Worm (Caenorhabditis elegans) whole organism, L2 larva: ENCODE results near the gene F02E8.4.

ENCODE experiments used
- C34F6.9 ChIP-seq: fragments of 150-350 bp; optimal IDR thresholded peaks from 2 replicates; lab custom pipeline; 2014; ENCODE audit warnings: missing biosample characterization, missing genetic modification characterization
- F13H6.1 ChIP-seq: sonication (generic microtip); optimal IDR thresholded peaks from 2 replicates; lab custom pipeline; 2016; ENCODE audit warnings: missing genetic modification characterization, missing compliant biosample characterization
- R02D3.7 ChIP-seq: fragments of 150-350 bp; optimal IDR thresholded peaks from 2 replicates; lab custom pipeline; 2014; ENCODE audit warnings: missing biosample characterization, missing genetic modification characterization
- ZK546.5 ChIP-seq: sonication (generic microtip); optimal IDR thresholded peaks from 2 replicates; lab custom pipeline; 2017; ENCODE audit warnings: missing biosample characterization, missing genetic modification characterization
- aly-2 ChIP-seq: fragments of 150-350 bp; optimal IDR thresholded peaks from 2 replicates; lab custom pipeline; 2014; ENCODE audit warnings: missing biosample characterization, missing genetic modification characterization
- ama-1 ChIP-seq: fragments of 150-350 bp; optimal IDR thresholded peaks from 2 replicates; lab custom pipeline; 2018; ENCODE audit warnings: inconsistent platforms
- blmp-1 ChIP-seq: sonication (generic microtip); optimal IDR thresholded peaks from 2 replicates; lab custom pipeline; 2017; ENCODE audit warnings: missing genetic modification characterization, mild to moderate bottlenecking, missing compliant biosample characterization, antibody characterized with exemption, moderate library complexity; ENCODE audit not compliant: insufficient read depth
- ceh-16 ChIP-seq: fragments of 150-350 bp; optimal IDR thresholded peaks from 2 replicates; lab custom pipeline; 2014; ENCODE audit warnings: missing biosample characterization, missing genetic modification characterization
- ceh-82 ChIP-seq: fragments of 150-350 bp; optimal IDR thresholded peaks from 2 replicates; lab custom pipeline; 2014; ENCODE audit warnings: missing biosample characterization, missing genetic modification characterization
- crh-2 ChIP-seq: sonication (generic microtip); optimal IDR thresholded peaks from 2 replicates; lab custom pipeline; 2017; ENCODE audit warnings: missing biosample characterization, missing genetic modification characterization
- dmd-4 ChIP-seq: sonication (generic microtip); optimal IDR thresholded peaks from 2 replicates; lab custom pipeline; 2017; ENCODE audit warnings: missing biosample characterization, missing genetic modification characterization
- egl-27 ChIP-seq: sonication (generic microtip); optimal IDR thresholded peaks from 3 replicates; lab custom pipeline; 2017; ENCODE audit warnings: missing biosample characterization, missing genetic modification reagents, missing genetic modification characterization
- elt-3 ChIP-seq: sonication (generic microtip); optimal IDR thresholded peaks from 2 replicates; lab custom pipeline; 2017; ENCODE audit warnings: missing biosample characterization, missing genetic modification characterization
- fos-1 ChIP-seq: fragments of 150-350 bp; optimal IDR thresholded peaks from 2 replicates; lab custom pipeline; 2014; ENCODE audit warnings: missing biosample characterization, missing genetic modification characterization
- gmeb-1 ChIP-seq: fragments of 150-350 bp; optimal IDR thresholded peaks from 2 replicates; lab custom pipeline; 2014; ENCODE audit warnings: missing biosample characterization, missing genetic modification characterization
- lin-13 ChIP-seq: fragments of 150-350 bp; optimal IDR thresholded peaks from 2 replicates; lab custom pipeline; 2014; ENCODE audit warnings: missing biosample characterization, missing genetic modification reagents, missing genetic modification characterization
- lin-39 ChIP-seq: fragments of 150-350 bp; optimal IDR thresholded peaks from 2 replicates; lab custom pipeline; 2014; ENCODE audit warnings: missing biosample characterization, missing genetic modification reagents, missing genetic modification characterization
- mab-5 ChIP-seq: fragments of 150-350 bp; optimal IDR thresholded peaks from 2 replicates; lab custom pipeline; 2014; ENCODE audit warnings: missing biosample characterization, missing genetic modification characterization
- mbf-1 ChIP-seq: sonication (generic microtip); optimal IDR thresholded peaks from 2 replicates; lab custom pipeline; 2017; ENCODE audit warnings: missing biosample characterization, missing genetic modification characterization
- mdl-1 ChIP-seq, 2 experiments: fragments of 150-350 bp in 1 of 2; sonication (generic microtip) in 1 of 2; optimal IDR thresholded peaks; 2 replicates each; lab custom pipeline; 2017; ENCODE audit warnings: missing biosample characterization in 2 of 2, missing genetic modification characterization in 2 of 2
- nhr-11 ChIP-seq: fragments of 150-350 bp; optimal IDR thresholded peaks from 2 replicates; lab custom pipeline; 2014; ENCODE audit warnings: missing biosample characterization, missing genetic modification characterization
- nhr-12 ChIP-seq: fragments of 150-350 bp; optimal IDR thresholded peaks from 2 replicates; lab custom pipeline; 2014; ENCODE audit warnings: missing biosample characterization, missing genetic modification characterization
- nhr-129 ChIP-seq: fragments of 150-350 bp; optimal IDR thresholded peaks from 2 replicates; lab custom pipeline; 2014; ENCODE audit warnings: missing biosample characterization, missing genetic modification characterization
- nhr-21 ChIP-seq: fragments of 150-350 bp; optimal IDR thresholded peaks from 2 replicates; lab custom pipeline; 2014; ENCODE audit warnings: missing biosample characterization, missing genetic modification characterization
- nhr-237 ChIP-seq: fragments of 150-350 bp; optimal IDR thresholded peaks from 2 replicates; lab custom pipeline; 2014; ENCODE audit warnings: missing biosample characterization, missing genetic modification characterization
- nhr-25 ChIP-seq: fragments of 150-350 bp; sonication (generic microtip); optimal IDR thresholded peaks from 3 replicates; lab custom pipeline; 2014; ENCODE audit warnings: missing biosample characterization, missing genetic modification characterization
- nhr-6 ChIP-seq: fragments of 150-350 bp; optimal IDR thresholded peaks from 2 replicates; lab custom pipeline; 2014; ENCODE audit warnings: missing biosample characterization, missing genetic modification characterization
- nhr-77 ChIP-seq: fragments of 150-350 bp; optimal IDR thresholded peaks from 2 replicates; lab custom pipeline; 2014; ENCODE audit warnings: missing biosample characterization, missing genetic modification characterization
- sma-3 ChIP-seq: sonication (generic microtip); optimal IDR thresholded peaks from 2 replicates; lab custom pipeline; 2016; ENCODE audit warnings: missing genetic modification reagents, missing genetic modification characterization, missing compliant biosample characterization
- sma-9 ChIP-seq, 2 experiments: fragments of 150-350 bp in 1 of 2; sonication (generic microtip) in 1 of 2; optimal IDR thresholded peaks; 2 replicates each; lab custom pipeline; 2014 to 2016; ENCODE audit warnings: missing genetic modification characterization in 2 of 2, mild to moderate bottlenecking in 1 of 2, missing biosample characterization in 1 of 2, missing compliant biosample characterization in 1 of 2, missing genetic modification reagents in 1 of 2, moderate library complexity in 1 of 2
- snpc-4 ChIP-seq: fragments of 150-350 bp; optimal IDR thresholded peaks from 2 replicates; lab custom pipeline; 2014; ENCODE audit warnings: missing biosample characterization, missing genetic modification characterization
- unc-39 ChIP-seq: fragments of 150-350 bp; optimal IDR thresholded peaks from 2 replicates; lab custom pipeline; 2014; ENCODE audit warnings: missing biosample characterization, missing genetic modification characterization
- unc-55 ChIP-seq: fragments of 150-350 bp; sonication (generic microtip); optimal IDR thresholded peaks from 3 replicates; lab custom pipeline; 2014; ENCODE audit warnings: missing biosample characterization, missing genetic modification reagents, missing genetic modification characterization
- zag-1 ChIP-seq: fragments of 150-350 bp; optimal IDR thresholded peaks from 2 replicates; lab custom pipeline; 2014; ENCODE audit warnings: missing biosample characterization, missing genetic modification characterization
- ztf-4 ChIP-seq: fragments of 150-350 bp; optimal IDR thresholded peaks from 2 replicates; lab custom pipeline; 2014; ENCODE audit warnings: missing biosample characterization, missing genetic modification characterization

The F02E8.4 gene

DNA sequence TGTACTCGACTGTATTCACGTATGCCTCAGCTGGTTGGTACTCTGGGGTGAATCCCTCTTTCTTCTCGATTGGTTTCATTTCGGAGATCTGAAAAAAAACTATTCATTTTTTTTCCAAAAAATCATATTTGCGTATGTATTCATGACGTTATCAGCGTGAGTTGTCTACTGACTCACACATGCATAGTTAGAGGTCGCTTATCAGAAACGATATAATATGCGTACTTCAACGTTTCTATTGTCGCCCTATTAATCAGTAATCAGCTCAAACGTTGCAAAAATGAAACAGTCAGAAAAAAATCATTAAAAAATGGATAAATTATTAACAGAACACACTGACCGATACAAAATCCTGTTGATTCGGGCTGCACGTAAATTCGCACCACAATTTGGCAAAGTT is 24.6 kb downstream of the F02E8.4 start:
- TF ChIP-seq mab-5 (tag; lab: Kevin White, UChicago) = no peak
- no peak for TF ChIP-seq snpc-4
- peak; percentile 99 for TF ChIP-seq fos-1 (tag; lab: Kevin White, UChicago)
- no peak for TF ChIP-seq unc-39 (tag; lab: Kevin White, UChicago)
- TF ChIP-seq crh-2 (tag; lab: Kevin White, UChicago) = peak; percentile 41
- no peak for TF ChIP-seq ceh-16 (tag; lab: Kevin White, UChicago)
- no peak for TF ChIP-seq ZK546.5 (tag; lab: Kevin White, UChicago)
- TF ChIP-seq ama-1 (lab: Kevin White, UChicago) = no peak
- no peak for TF ChIP-seq lin-13 (GFP tag; lab: Kevin White, UChicago)
- no peak for TF ChIP-seq R02D3.7
- no peak for TF ChIP-seq sma-3 (GFP tag; lab: Kevin White, UChicago)

DNA sequence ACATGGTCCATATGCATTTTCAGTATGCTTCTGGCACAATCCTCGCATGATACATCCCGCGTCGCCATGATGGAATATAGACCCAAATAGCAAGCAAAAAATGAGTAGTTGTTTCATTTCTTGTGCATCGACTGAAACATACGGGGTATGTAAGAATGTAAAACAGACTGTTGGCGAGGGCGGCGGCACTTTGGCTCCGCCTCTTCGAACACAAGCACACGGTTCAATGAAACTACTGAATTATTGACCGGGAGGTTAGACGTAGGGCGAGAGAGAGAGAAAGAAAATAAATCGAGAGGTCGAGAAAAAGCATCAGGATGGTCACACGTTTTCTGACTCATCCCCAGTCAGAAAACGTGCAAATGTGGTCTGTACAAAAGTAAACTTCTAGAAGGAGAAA is 26.0 kb downstream of the F02E8.4 start:
- TF ChIP-seq zag-1 (no peak), dmd-4 (tag; lab: Kevin White, UChicago) (no peak), mdl-1 (tag; optimal IDR thresholded peaks at IDR 0.05; lab: Kevin White, UChicago) (no peak), sma-3 (GFP tag; lab: Kevin White, UChicago) (no peak), ceh-82 (tag; lab: Kevin White, UChicago) (no peak), crh-2 (tag; lab: Kevin White, UChicago) (no peak), mbf-1 (tag; lab: Kevin White, UChicago) (no peak), nhr-11 (no peak), sma-9 (GFP tag; optimal IDR thresholded peaks at IDR 0.05; lab: Kevin White, UChicago) (no peak), sma-9 (tag; optimal IDR thresholded peaks at IDR 0.05; lab: Kevin White, UChicago) (no peak), nhr-6 (tag; lab: Kevin White, UChicago) (no peak), ceh-16 (tag; lab: Kevin White, UChicago) (no peak), snpc-4 (no peak), egl-27 (tag; lab: Kevin White, UChicago) (no peak), ama-1 (lab: Kevin White, UChicago) (no peak), nhr-237 (tag; lab: Kevin White, UChicago) (no peak), gmeb-1 (tag; lab: Kevin White, UChicago) (no peak), nhr-25 (tag; lab: Kevin White, UChicago) (no peak)

DNA sequence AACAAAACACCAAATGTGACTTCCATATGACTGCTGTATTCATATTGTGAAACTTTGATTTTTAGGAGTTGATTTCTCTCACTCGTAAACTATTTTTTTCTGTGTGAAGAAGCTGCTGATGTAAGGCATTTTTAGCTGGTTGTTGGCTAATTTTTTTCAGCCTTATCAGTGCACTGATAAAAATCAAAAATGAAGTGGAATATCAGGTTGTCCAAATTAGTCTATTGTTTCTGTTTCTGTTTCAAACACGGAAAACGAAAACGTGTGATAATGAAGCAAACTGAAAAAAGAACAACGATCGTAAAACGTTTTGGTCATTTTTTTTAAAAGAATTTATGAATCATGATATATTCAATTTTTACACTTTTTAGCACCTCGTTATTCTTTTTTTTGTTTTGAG is 26.9 kb downstream of the F02E8.4 start:
- TF ChIP-seq crh-2 (tag; lab: Kevin White, UChicago) (peak; percentile 39), fos-1 (tag; lab: Kevin White, UChicago) (peak; percentile 91), ztf-4 (tag; lab: Kevin White, UChicago) (no peak), elt-3 (tag; lab: Kevin White, UChicago) (no peak), dmd-4 (tag; lab: Kevin White, UChicago) (no peak), nhr-237 (tag; lab: Kevin White, UChicago) (no peak), nhr-77 (tag; lab: Kevin White, UChicago) (no peak)

DNA sequence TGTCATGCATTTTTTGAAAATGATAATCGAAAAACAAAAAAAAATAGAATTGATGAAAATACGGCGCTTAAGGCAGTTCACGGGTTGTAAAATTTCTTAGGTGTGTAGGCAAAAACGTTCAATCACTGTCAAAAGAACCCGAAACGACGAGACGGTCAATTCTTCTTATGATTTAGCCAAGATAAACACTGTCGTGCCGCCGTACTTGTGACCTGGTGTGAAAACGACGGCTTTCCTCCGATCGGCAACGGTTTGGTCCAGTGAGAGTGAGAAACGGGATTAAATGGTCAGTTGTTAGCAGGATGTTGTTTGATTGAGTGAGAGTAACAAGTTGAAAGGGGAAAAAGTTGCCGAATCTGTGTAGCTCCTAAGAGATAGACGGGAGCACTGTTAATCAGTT is 30.2 kb downstream of the F02E8.4 start:
- TF ChIP-seq nhr-129 (tag; lab: Kevin White, UChicago) (peak; percentile 5), blmp-1 (tag; lab: Kevin White, UChicago) (peak; percentile 5), unc-39 (tag; lab: Kevin White, UChicago) (no peak), fos-1 (tag; lab: Kevin White, UChicago) (peak; percentile 15)

DNA sequence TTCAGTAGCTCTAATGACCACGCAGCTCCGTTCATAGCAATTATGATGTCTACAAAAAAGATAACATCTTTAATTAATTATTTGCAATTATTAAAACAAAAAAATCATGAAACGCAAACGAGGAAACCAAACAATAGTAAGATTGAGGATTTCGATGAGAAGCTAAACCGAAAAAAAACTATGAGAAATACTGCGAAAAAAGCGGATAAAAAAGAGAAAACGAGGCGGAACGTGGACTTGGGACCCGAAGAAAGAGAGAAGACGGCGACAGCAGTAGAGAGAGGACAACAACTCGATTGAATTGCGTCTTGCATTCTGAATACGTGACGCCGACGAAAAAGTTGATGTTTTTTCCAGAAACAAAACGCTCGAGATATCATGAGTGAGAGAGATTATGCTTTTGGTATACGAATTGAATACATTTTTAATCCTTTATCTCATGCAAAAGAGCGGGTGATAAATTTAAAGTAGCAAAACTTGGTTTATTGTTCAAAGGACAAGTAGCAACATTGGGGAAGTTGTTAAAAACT is 35.0 kb downstream of the F02E8.4 start, which contains the start of gene ncr-1:
Gene ncr-1, minus strand, starts transcription at position 51 of the 530 bp plus-strand sequence.
- peak; percentile 56 for TF ChIP-seq unc-55 (GFP tag; lab: Kevin White, UChicago)
- TF ChIP-seq C34F6.9 = peak; percentile 12
- no peak for TF ChIP-seq sma-3 (GFP tag; lab: Kevin White, UChicago)
- TF ChIP-seq, all 48 proteins: peak for 2

DNA sequence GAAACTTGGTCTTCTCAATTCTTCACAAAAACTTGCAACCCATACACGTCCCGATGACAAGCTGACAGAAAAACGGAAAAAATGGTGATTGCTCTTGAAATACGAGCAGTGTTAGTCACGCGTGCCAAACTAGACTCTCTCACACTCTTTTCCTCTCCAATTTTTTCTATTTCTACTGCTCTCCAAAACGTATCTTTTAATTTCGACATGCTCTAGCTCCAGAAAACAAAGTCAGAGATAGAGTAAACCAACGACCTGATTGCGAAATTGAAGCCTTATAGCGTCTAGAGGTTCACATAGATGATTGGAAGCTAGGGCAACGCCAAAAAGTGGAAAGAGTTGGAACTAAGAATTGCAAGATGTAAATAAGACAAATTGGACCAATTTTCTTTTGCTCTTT is 36.5 kb downstream of the F02E8.4 start:
- no peak for TF ChIP-seq lin-13 (GFP tag; lab: Kevin White, UChicago)
- TF ChIP-seq aly-2 (tag; lab: Kevin White, UChicago) = no peak
- no peak for TF ChIP-seq lin-39 (tag; lab: Kevin White, UChicago)
- TF ChIP-seq nhr-237 (tag; lab: Kevin White, UChicago) = no peak
- no peak for TF ChIP-seq unc-55 (GFP tag; lab: Kevin White, UChicago)
- no peak for TF ChIP-seq dmd-4 (tag; lab: Kevin White, UChicago)
- no peak for TF ChIP-seq nhr-6 (tag; lab: Kevin White, UChicago)
- TF ChIP-seq ztf-4 (tag; lab: Kevin White, UChicago) = no peak
- no peak for TF ChIP-seq nhr-12 (tag; lab: Kevin White, UChicago)
- TF ChIP-seq C34F6.9 = peak; percentile 47
- TF ChIP-seq nhr-21 = no peak
- TF ChIP-seq R02D3.7 = no peak
- TF ChIP-seq nhr-129 (tag; lab: Kevin White, UChicago) = peak; percentile 65
- TF ChIP-seq F13H6.1 (tag; lab: Kevin White, UChicago) = no peak
- no peak for TF ChIP-seq gmeb-1 (tag; lab: Kevin White, UChicago)
